Worm (Caenorhabditis elegans) whole organism, L4 larva: ENCODE measurements around the gene F28A12.10.

ENCODE experiments used
- F10B5.3 ChIP-seq: sonication (generic microtip); optimal IDR thresholded peaks from 2 replicates; lab custom pipeline; 2016; ENCODE audit warnings: mild to moderate bottlenecking, missing genetic modification characterization, missing compliant biosample characterization
- F44E2.7 ChIP-seq: fragments of 200-800 bp; sonication (Bioruptor generic); IDR thresholded peaks from 2 replicates; pipeline ENCODE4 v2.1.2; 2022; ENCODE audit warnings: missing genetic modification characterization, missing compliant biosample characterization
- R02D3.7 ChIP-seq: fragments of 150-350 bp; sonication (generic microtip); optimal IDR thresholded peaks from 3 replicates; lab custom pipeline; 2014; ENCODE audit warnings: missing biosample characterization, missing genetic modification characterization
- T26A8.4 ChIP-seq: fragments of 200-800 bp; sonication (Bioruptor generic); IDR thresholded peaks from 2 replicates; pipeline ENCODE4 v1.3.6; 2022; ENCODE audit warnings: missing genetic modification characterization, missing compliant biosample characterization
- Y105C5A.15 ChIP-seq: fragments of 200-800 bp; sonication (Bioruptor generic); IDR thresholded peaks from 2 replicates; pipeline ENCODE4 v1.3.6; 2022; ENCODE audit warnings: missing genetic modification characterization, missing compliant biosample characterization
- ZK546.5 ChIP-seq, 2 experiments: sonication (generic microtip); optimal IDR thresholded peaks; 2 replicates each; lab custom pipeline; 2017; ENCODE audit warnings: missing biosample characterization in 2 of 2, missing genetic modification characterization in 2 of 2
- aha-1 ChIP-seq: fragments of 150-350 bp; peaks from one replicate; lab custom pipeline; 2014; ENCODE audit warnings: missing biosample characterization, missing genetic modification characterization
- ama-1 ChIP-seq: fragments of 150-350 bp; optimal IDR thresholded peaks from 2 replicates; lab custom pipeline; 2014; ENCODE audit warnings: inconsistent platforms, mixed read lengths
- ceh-20 ChIP-seq: fragments of 200-800 bp; sonication (Bioruptor generic); IDR thresholded peaks from 2 replicates; pipeline ENCODE4 v1.3.6; 2022; ENCODE audit warnings: missing genetic modification reagents, missing genetic modification characterization, missing compliant biosample characterization
- cey-2 ChIP-seq: sonication (generic microtip); optimal IDR thresholded peaks from 3 replicates; lab custom pipeline; 2017; ENCODE audit warnings: missing genetic modification characterization, mild to moderate bottlenecking, missing compliant biosample characterization, antibody characterized with exemption, borderline replicate concordance; ENCODE audit not compliant: insufficient read depth
- daf-16 ChIP-seq, 3 experiments: sonication (generic microtip); optimal IDR thresholded peaks; 2 replicates each; lab custom pipeline; 2016 to 2017; ENCODE audit warnings: missing genetic modification characterization in 3 of 3, missing genetic modification reagents in 3 of 3, mild to moderate bottlenecking in 2 of 3, missing compliant biosample characterization in 2 of 3, missing biosample characterization in 1 of 3, moderate library complexity in 1 of 3
- daf-8 ChIP-seq: fragments of 200-800 bp; sonication (Bioruptor generic); IDR thresholded peaks from 2 replicates; pipeline ENCODE4 v1.3.6; 2022; ENCODE audit warnings: missing genetic modification characterization, missing compliant biosample characterization
- dmd-6 ChIP-seq: fragments of 200-800 bp; sonication (Bioruptor generic); IDR thresholded peaks from 2 replicates; pipeline ENCODE4 v1.3.6; 2022; ENCODE audit warnings: missing genetic modification reagents, missing genetic modification characterization, missing compliant biosample characterization
- dpl-1 ChIP-seq: fragments of 150-350 bp; optimal IDR thresholded peaks from 2 replicates; lab custom pipeline; 2014; ENCODE audit warnings: missing biosample characterization, missing genetic modification reagents, missing genetic modification characterization
- duxl-1 ChIP-seq: sonication (generic microtip); optimal IDR thresholded peaks from 2 replicates; lab custom pipeline; 2016; ENCODE audit warnings: mild to moderate bottlenecking, missing genetic modification characterization, moderate library complexity, missing compliant biosample characterization; ENCODE audit not compliant: poor library complexity
- dve-1 ChIP-seq: sonication (generic microtip); optimal IDR thresholded peaks from 2 replicates; lab custom pipeline; 2017; ENCODE audit warnings: antibody characterized with exemption, mild to moderate bottlenecking, missing genetic modification characterization, missing compliant biosample characterization; ENCODE audit not compliant: insufficient read depth
- egl-43 ChIP-seq: fragments of 200-800 bp; sonication (Bioruptor generic); IDR thresholded peaks from 2 replicates; pipeline ENCODE4 v1.3.6; 2022; ENCODE audit warnings: missing genetic modification reagents, missing genetic modification characterization, missing compliant biosample characterization
- fkh-10 ChIP-seq: fragments of 150-350 bp; optimal IDR thresholded peaks from 2 replicates; lab custom pipeline; 2014; ENCODE audit warnings: missing biosample characterization, missing genetic modification reagents, missing genetic modification characterization
- gei-8 ChIP-seq: fragments of 200-800 bp; sonication (Bioruptor generic); optimal IDR thresholded peaks from 2 replicates; lab custom pipeline; 2018; ENCODE audit warnings: mild to moderate bottlenecking, missing genetic modification characterization, missing compliant biosample characterization
- hlh-11 ChIP-seq: fragments of 200-800 bp; sonication (Bioruptor generic); optimal IDR thresholded peaks from 2 replicates; lab custom pipeline; 2018; ENCODE audit warnings: mild to moderate bottlenecking, missing genetic modification characterization, missing compliant biosample characterization
- hmg-1.1 ChIP-seq: fragments of 200-800 bp; sonication (Bioruptor generic); IDR thresholded peaks from 2 replicates; pipeline ENCODE4 v1.3.6; 2022; ENCODE audit warnings: missing genetic modification reagents, missing genetic modification characterization, missing compliant biosample characterization
- mdl-1 ChIP-seq, 2 experiments: fragments of 150-350 bp in 1 of 2; sonication (generic microtip) in 1 of 2; optimal IDR thresholded peaks; 2 replicates each; lab custom pipeline; 2014 to 2017; ENCODE audit warnings: missing biosample characterization in 2 of 2, missing genetic modification characterization in 2 of 2
- mdt-29 ChIP-seq: fragments of 200-800 bp; sonication (Bioruptor generic); IDR thresholded peaks from 2 replicates; pipeline ENCODE4 v1.3.6; 2022; ENCODE audit warnings: missing genetic modification reagents, missing genetic modification characterization, missing compliant biosample characterization
- mep-1 ChIP-seq: fragments of 150-350 bp; sonication (generic microtip); optimal IDR thresholded peaks from 3 replicates; lab custom pipeline; 2014; ENCODE audit warnings: missing biosample characterization, missing genetic modification characterization
- nhr-237 ChIP-seq: sonication (generic microtip); optimal IDR thresholded peaks from 2 replicates; lab custom pipeline; 2017; ENCODE audit warnings: missing biosample characterization, missing genetic modification characterization
- nhr-28 ChIP-seq: fragments of 150-350 bp; optimal IDR thresholded peaks from 2 replicates; lab custom pipeline; 2014; ENCODE audit warnings: missing biosample characterization, missing genetic modification characterization
- nhr-42 ChIP-seq: fragments of 200-800 bp; sonication (Bioruptor generic); IDR thresholded peaks from 2 replicates; pipeline ENCODE4 v1.3.6; 2022; ENCODE audit warnings: missing genetic modification characterization, missing compliant biosample characterization
- nhr-48 ChIP-seq: sonication (generic microtip); optimal IDR thresholded peaks from 2 replicates; lab custom pipeline; 2016; ENCODE audit warnings: mild to moderate bottlenecking, missing genetic modification characterization, missing compliant biosample characterization
- php-3 ChIP-seq: fragments of 200-800 bp; sonication (Bioruptor generic); IDR thresholded peaks from 2 replicates; pipeline ENCODE4 v1.3.6; 2022; ENCODE audit warnings: missing genetic modification reagents, missing genetic modification characterization, missing compliant biosample characterization
- pqm-1 ChIP-seq: sonication (generic microtip); optimal IDR thresholded peaks from 2 replicates; lab custom pipeline; 2017; ENCODE audit warnings: missing biosample characterization, missing genetic modification characterization
- rbr-2 ChIP-seq: sonication (generic microtip); optimal IDR thresholded peaks from 2 replicates; lab custom pipeline; 2016; ENCODE audit warnings: missing genotype, missing genetic modification characterization, missing compliant biosample characterization
- skn-1 ChIP-seq: fragments of 150-350 bp; optimal IDR thresholded peaks from 2 replicates; lab custom pipeline; 2014; ENCODE audit warnings: missing biosample characterization, missing genetic modification characterization
- spr-1 ChIP-seq: sonication (generic microtip); optimal IDR thresholded peaks from 2 replicates; lab custom pipeline; 2016; ENCODE audit warnings: mild to moderate bottlenecking, missing genetic modification characterization, missing compliant biosample characterization
- tra-1 ChIP-seq: fragments of 200-800 bp; sonication (Bioruptor generic); IDR thresholded peaks from 2 replicates; pipeline ENCODE4 v1.3.6; 2022; ENCODE audit warnings: missing genetic modification reagents, missing genetic modification characterization, missing compliant biosample characterization
- unc-62 ChIP-seq, 3 experiments: fragments of 150-350 bp in 1 of 3; sonication (generic microtip); optimal IDR thresholded peaks in 2 of 3; peaks in 1 of 3; 1 replicate in 1 of 3; 2 replicates in 2 of 3; lab custom pipeline; 2014 to 2017; ENCODE audit warnings: missing biosample characterization in 3 of 3, missing genetic modification characterization in 3 of 3, missing genetic modification reagents in 3 of 3, missing genotype in 1 of 3
- vab-7 ChIP-seq: fragments of 200-800 bp; sonication (Bioruptor generic); IDR thresholded peaks from 2 replicates; pipeline ENCODE4 v1.3.6; 2022; ENCODE audit warnings: missing genetic modification reagents, missing genetic modification characterization, missing compliant biosample characterization
- zip-2 ChIP-seq: fragments of 150-350 bp; optimal IDR thresholded peaks from 2 replicates; lab custom pipeline; 2014; ENCODE audit warnings: missing biosample characterization, missing genetic modification characterization

The F28A12.10 gene

DNA sequence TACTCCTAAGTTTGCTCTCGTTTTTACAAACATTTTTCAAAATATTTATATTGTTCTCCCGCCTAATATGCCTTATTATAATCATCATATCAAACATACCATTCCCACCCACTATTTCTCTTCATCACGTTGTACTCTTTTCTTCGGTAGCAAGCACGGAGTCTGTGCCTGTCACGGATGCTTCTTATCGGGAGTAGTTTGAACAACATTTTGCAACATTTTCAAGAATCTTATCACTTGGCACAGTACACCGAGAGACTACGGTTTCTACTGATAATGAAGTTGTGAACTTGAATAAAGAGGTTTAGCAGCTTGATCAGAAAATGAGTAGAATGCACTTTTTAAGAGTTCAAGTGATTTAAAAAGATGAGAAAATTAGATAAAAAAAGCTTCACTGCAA is 10.7 kb upstream of the F28A12.10 start (continued):
- 0 out of 2 replicates have a peak, but pooled peaks have one; percentile 63 for TF ChIP-seq tra-1 (GFP tag; lab: Robert Waterston, UW)
- no peak for TF ChIP-seq egl-43 (GFP tag; lab: Robert Waterston, UW)
- TF ChIP-seq nhr-48 (tag; lab: Kevin White, UChicago): peak; percentile 52
- no peak for TF ChIP-seq hmg-1.1
- peak in 1 of 2 experiments; percentile 48 for TF ChIP-seq mdl-1 (tag; optimal IDR thresholded peaks at IDR 0.05; lab: Kevin White, UChicago)
- TF ChIP-seq F44E2.7 (GFP tag; lab: Robert Waterston, UW): no peak
- no peak for TF ChIP-seq ZK546.5 (tag; optimal IDR thresholded peaks at IDR 0.05; lab: Kevin White, UChicago)
- TF ChIP-seq vab-7 (GFP tag; lab: Robert Waterston, UW): no peak
- TF ChIP-seq dmd-6 (GFP tag; lab: Robert Waterston, UW): peak; percentile 90
- TF ChIP-seq nhr-42 (GFP tag; lab: Robert Waterston, UW): no peak
- no peak for TF ChIP-seq fkh-10 (GFP tag; lab: Kevin White, UChicago)
- no peak for TF ChIP-seq ama-1
- no peak for TF ChIP-seq R02D3.7 (tag; lab: Kevin White, UChicago)
- no peak for TF ChIP-seq php-3 (GFP tag; lab: Robert Waterston, UW)
- TF ChIP-seq duxl-1 (tag; lab: Kevin White, UChicago): no peak
- peak; percentile 98 for TF ChIP-seq pqm-1
- TF ChIP-seq, all 104 proteins: peak for 12

DNA sequence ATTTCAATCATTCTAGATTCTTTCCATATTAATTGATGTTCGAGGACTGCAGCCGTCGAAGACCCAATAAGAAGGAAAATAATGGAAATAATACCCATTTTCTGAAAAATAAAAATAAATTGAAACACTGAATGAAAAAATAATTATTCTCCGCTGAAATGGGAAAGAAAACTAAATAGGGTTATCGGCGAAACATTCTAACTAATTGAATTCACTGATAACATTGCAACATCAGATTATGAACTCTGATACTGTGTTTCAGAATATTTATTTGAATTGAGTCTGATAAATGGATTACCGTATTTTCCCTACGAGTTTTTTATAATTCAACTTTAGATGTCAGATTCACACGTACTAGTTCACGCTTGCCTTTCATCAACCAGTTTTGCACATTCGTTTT is 5.5 kb upstream of the F28A12.10 start, which contains the start of gene asp-13:
asp-13 (minus strand) TSS at position 101 of the 400 bp plus-strand sequence.
- TF ChIP-seq unc-62 (GFP tag; optimal IDR thresholded peaks at IDR 0.05 in 1 of 2; lab: Kevin White, UChicago) (peak in 1 of 2 experiments; percentile 30), unc-62 (tag; optimal IDR thresholded peaks at IDR 0.05; lab: Kevin White, UChicago) (no peak), skn-1 (tag; lab: Kevin White, UChicago) (no peak), pqm-1 (peak; percentile 37), spr-1 (tag; lab: Kevin White, UChicago) (no peak), dve-1 (tag; lab: Kevin White, UChicago) (peak; percentile 3), nhr-28 (tag; lab: Kevin White, UChicago) (peak; percentile 15), daf-16 (GFP tag; optimal IDR thresholded peaks at IDR 0.05; lab: Kevin White, UChicago) (no peak), daf-16 (tag; optimal IDR thresholded peaks at IDR 0.05; lab: Kevin White, UChicago) (peak; percentile 23)
- TF ChIP-seq, all 104 proteins: peak for 5

DNA sequence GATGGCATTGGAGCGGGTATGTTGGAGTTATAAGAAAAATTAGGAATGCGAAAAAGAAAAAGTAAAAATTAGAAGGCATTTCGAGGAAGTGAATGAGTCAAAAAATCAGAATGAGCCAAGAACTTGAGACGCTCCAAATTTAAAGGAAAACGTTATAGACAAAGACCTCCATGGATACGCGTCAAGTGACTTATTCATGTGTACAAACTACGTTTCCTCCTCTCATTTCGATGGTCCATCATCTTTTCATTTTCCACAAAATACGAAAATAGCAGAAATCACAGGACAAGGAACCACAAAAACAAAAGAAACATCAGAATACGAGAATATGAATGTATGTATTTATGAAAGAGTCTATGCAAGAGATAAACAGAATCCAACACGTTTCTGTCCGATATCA is 3.7 kb upstream of the F28A12.10 start, which contains the start of gene F28A12.3:
F28A12.3 (minus strand) TSS at position 101 of the 400 bp plus-strand sequence.
- TF ChIP-seq tra-1 (GFP tag; lab: Robert Waterston, UW): no peak
- TF ChIP-seq aha-1: peak; percentile 3

DNA sequence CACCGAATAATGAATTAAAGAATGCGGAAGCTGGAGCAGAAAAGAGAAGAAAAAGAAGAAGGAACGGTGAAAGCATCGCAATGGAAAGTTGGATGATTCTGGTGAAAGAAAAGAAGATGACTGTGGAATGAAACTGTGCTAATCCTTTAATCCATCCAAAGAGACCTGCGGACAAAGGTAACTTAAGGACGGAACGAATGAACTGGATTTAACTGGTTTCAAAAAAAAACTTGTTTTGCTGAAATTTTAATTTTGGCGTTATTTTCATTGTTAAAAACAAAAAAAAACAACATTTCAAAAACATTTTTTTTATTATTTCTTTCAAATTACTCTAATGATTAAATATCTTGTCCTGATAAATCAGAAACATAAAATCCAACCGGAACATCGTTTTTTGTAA is 659 bp downstream of the F28A12.10 start, which contains the start of gene grl-12:
grl-12 (minus strand) TSS at position 101 of the 400 bp plus-strand sequence.
- no peak for TF ChIP-seq F10B5.3 (tag; lab: Kevin White, UChicago)
- TF ChIP-seq aha-1: no peak
- no peak for TF ChIP-seq ceh-20 (GFP tag; lab: Robert Waterston, UW)
- no peak for TF ChIP-seq cey-2
- TF ChIP-seq rbr-2: no peak
- no peak for TF ChIP-seq mep-1 (tag; lab: Kevin White, UChicago)
- TF ChIP-seq mdt-29 (GFP tag; lab: Robert Waterston, UW): no peak
- no peak for TF ChIP-seq nhr-237 (tag; lab: Kevin White, UChicago)
- no peak for TF ChIP-seq dpl-1 (GFP tag; lab: Kevin White, UChicago)
- no peak for TF ChIP-seq T26A8.4
- TF ChIP-seq Y105C5A.15: no peak
- no peak for TF ChIP-seq hlh-11
- TF ChIP-seq gei-8 (GFP tag; lab: Kevin White, UChicago): no peak
- TF ChIP-seq daf-8 (GFP tag; lab: Robert Waterston, UW): no peak
- TF ChIP-seq zip-2 (tag; lab: Kevin White, UChicago): no peak
- TF ChIP-seq, all 104 proteins: peak for 0
